Worm (Caenorhabditis elegans): ENCODE results near the gene srsx-34.

DNA sequence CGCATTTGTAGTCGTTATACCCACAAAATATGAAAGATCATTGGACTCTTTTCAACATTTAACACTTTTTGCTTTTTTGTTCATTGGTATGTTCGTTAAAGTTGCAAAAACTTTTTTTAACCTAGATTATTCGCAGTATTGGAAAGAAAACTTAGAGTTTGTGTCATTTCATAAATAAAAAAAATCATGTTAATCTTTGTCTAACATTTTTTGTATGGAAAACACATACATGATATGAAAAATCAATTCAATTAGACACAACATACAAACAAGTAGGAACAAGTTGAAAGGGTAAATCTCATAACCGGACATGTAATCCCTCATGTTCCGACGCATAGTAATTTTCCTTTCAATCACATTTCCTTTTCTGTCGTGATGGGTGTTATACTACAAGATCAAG lies 34.6 kb upstream of the srsx-34 start, which contains the start of gene F59E11.2:
- TF ChIP-seq ztf-29 (GFP tag; IDR thresholded peaks at IDR 0.05) = no peak
- TF ChIP-seq flt-1 (GFP tag; IDR thresholded peaks at IDR 0.05) = no peak
- no peak for TF ChIP-seq klf-2 (GFP tag; conservative IDR thresholded peaks at IDR 0.05)
- TF ChIP-seq ref-1 (GFP tag; conservative IDR thresholded peaks at IDR 0.05) = no peak
